Worm (Caenorhabditis elegans) whole organism, mixed stage, embryonic: ENCODE measurements around the gene F41C3.2.

Experiments
- bed-3 ChIP-seq: fragments of 200-800 bp; sonication (Bioruptor generic); optimal IDR thresholded peaks from 3 replicates; lab custom pipeline; 2018; ENCODE audit warnings: mild to moderate bottlenecking, missing genetic modification characterization, moderate library complexity, missing compliant biosample characterization
- ces-1 ChIP-seq: fragments of 150-350 bp; optimal IDR thresholded peaks from 2 replicates; lab custom pipeline; 2014; ENCODE audit warnings: missing biosample characterization, missing genetic modification reagents, missing genetic modification characterization
- mls-2 ChIP-seq: sonication (generic microtip); optimal IDR thresholded peaks from 2 replicates; lab custom pipeline; 2016; ENCODE audit warnings: mild to moderate bottlenecking, missing genetic modification characterization, moderate library complexity, missing compliant biosample characterization
- nhr-28 ChIP-seq: fragments of 150-350 bp; optimal IDR thresholded peaks from 2 replicates; lab custom pipeline; 2014; ENCODE audit warnings: missing biosample characterization, missing genetic modification characterization
- pha-4 ChIP-seq: fragments of 150-350 bp; optimal IDR thresholded peaks from 2 replicates; lab custom pipeline; 2018; ENCODE audit warnings: missing biosample characterization, missing genetic modification reagents, missing genetic modification characterization
- snpc-4 ChIP-seq: fragments of 150-350 bp; optimal IDR thresholded peaks from 2 replicates; lab custom pipeline; 2014; ENCODE audit warnings: missing biosample characterization, missing genetic modification characterization
- unc-62 ChIP-seq: fragments of 150-350 bp; optimal IDR thresholded peaks from 2 replicates; lab custom pipeline; 2014; ENCODE audit warnings: missing biosample characterization, missing genetic modification reagents, missing genetic modification characterization

- TF ChIP-seq ces-1: no peak
- no peak for TF ChIP-seq snpc-4 (tag; lab: Kevin White, UChicago)
- TF ChIP-seq pha-4: no peak
- no peak for TF ChIP-seq mls-2 (tag; lab: Kevin White, UChicago)
- no peak for TF ChIP-seq nhr-28
- TF ChIP-seq unc-62 (GFP tag; lab: Kevin White, UChicago): no peak
- TF ChIP-seq bed-3 (GFP tag; lab: Kevin White, UChicago): no peak
These were observed 22.0 kb upstream of the F41C3.2 start, which contains the start of gene ttr-41 for ce11 chrII:4727769-4728168.
